Fruit fly (Drosophila melanogaster): Measurements from ENCODE around the gene mrva.

mrva gene

dm6 chr3L:7367798-7368678 is 39.4 kb upstream of the mrva start (continued):
- TF ChIP-seq pdm3 (GFP tag; optimal IDR thresholded peaks at IDR 0.05), result no peak
- TF ChIP-seq CG10631 (GFP tag; optimal IDR thresholded peaks at IDR 0.05), result no peak
- no peak for TF ChIP-seq salr (GFP tag; optimal IDR thresholded peaks at IDR 0.05)
- TF ChIP-seq CG32006 (GFP tag; optimal IDR thresholded peaks at IDR 0.05), result peak; percentile 21
- TF ChIP-seq CG6792 (GFP tag; optimal IDR thresholded peaks at IDR 0.05), result no peak
- TF ChIP-seq Eip93F (GFP tag; optimal IDR thresholded peaks at IDR 0.05), result peak; percentile 73
- no peak for TF ChIP-seq Hr38 (GFP tag; optimal IDR thresholded peaks at IDR 0.05)
- TF ChIP-seq CG1621 (tag; optimal IDR thresholded peaks at IDR 0.05), result no peak
- TF ChIP-seq CG3919 (GFP tag; optimal IDR thresholded peaks at IDR 0.05), result peak; percentile 8
- TF ChIP-seq Gug (GFP tag; IDR thresholded peaks at IDR 0.05), result no peak
- TF ChIP-seq dsx (GFP tag; optimal IDR thresholded peaks at IDR 0.05; ENCODE audit: poor library complexity, severe bottlenecking), result no peak
- no peak for TF ChIP-seq Smox (GFP tag; optimal IDR thresholded peaks at IDR 0.05)
- no peak for TF ChIP-seq cyc (GFP tag; optimal IDR thresholded peaks at IDR 0.05)
- TF ChIP-seq CG7368 (GFP tag; optimal IDR thresholded peaks at IDR 0.05), result no peak
- TF ChIP-seq CG11902 (GFP tag; optimal IDR thresholded peaks at IDR 0.05), result no peak
- TF ChIP-seq eg (GFP tag; IDR thresholded peaks at IDR 0.05), result no peak
- peak; percentile 25 for TF ChIP-seq lz (GFP tag; optimal IDR thresholded peaks at IDR 0.05)
- TF ChIP-seq CG6854 (GFP tag; optimal IDR thresholded peaks at IDR 0.05), result no peak
- TF ChIP-seq Blimp-1 (GFP tag; optimal IDR thresholded peaks at IDR 0.05), result peak; percentile 5
- TF ChIP-seq CG11294 (GFP tag; IDR thresholded peaks at IDR 0.05), result no peak
- TF ChIP-seq Hr4 (GFP tag; optimal IDR thresholded peaks at IDR 0.05), result peak; percentile 17
- no peak for TF ChIP-seq spab (GFP tag; optimal IDR thresholded peaks at IDR 0.05)
- peak; percentile 41 for TF ChIP-seq CG15336 (GFP tag; IDR thresholded peaks at IDR 0.05)
- TF ChIP-seq svp (GFP tag), result peak; percentile 48
- no peak for TF ChIP-seq fd59A (GFP tag; optimal IDR thresholded peaks at IDR 0.05)
- no peak for TF ChIP-seq Ets21C (GFP tag; optimal IDR thresholded peaks at IDR 0.05)
- TF ChIP-seq esn (GFP tag; optimal IDR thresholded peaks at IDR 0.05), result peak; percentile 34
- TF ChIP-seq CG6276 (GFP tag; optimal IDR thresholded peaks at IDR 0.05), result no peak
- TF ChIP-seq CG9139 (GFP tag; optimal IDR thresholded peaks at IDR 0.05), result no peak
- peak; percentile 17 for TF ChIP-seq Hr39 (GFP tag; optimal IDR thresholded peaks at IDR 0.05)

dm6 chr3L:7364717-7365278 is 36.2 kb upstream of the mrva start:
- TF ChIP-seq fkh (GFP tag; optimal IDR thresholded peaks at IDR 0.05), result peak; percentile 57
- TF ChIP-seq CG4318 (GFP tag; optimal IDR thresholded peaks at IDR 0.05), result no peak

dm6 chr3L:7361095-7361522 is 32.5 kb upstream of the mrva start:
- peak; percentile 68 for TF ChIP-seq CG15336 (GFP tag; IDR thresholded peaks at IDR 0.05)
- TF ChIP-seq CG7368 (GFP tag; optimal IDR thresholded peaks at IDR 0.05), result peak; percentile 53
- peak; percentile 62 for TF ChIP-seq CG6276 (GFP tag; optimal IDR thresholded peaks at IDR 0.05)
- TF ChIP-seq CG6808 (GFP tag; optimal IDR thresholded peaks at IDR 0.05), result peak; percentile 82
- peak; percentile 60 for TF ChIP-seq Eip78C (GFP tag)
- peak; percentile 18 for TF ChIP-seq CG32006 (GFP tag; optimal IDR thresholded peaks at IDR 0.05)
- peak; percentile 28 for TF ChIP-seq spab (GFP tag; optimal IDR thresholded peaks at IDR 0.05)
- TF ChIP-seq CG9139 (GFP tag; optimal IDR thresholded peaks at IDR 0.05), result peak; percentile 51
- TF ChIP-seq dsx (GFP tag; optimal IDR thresholded peaks at IDR 0.05; ENCODE audit: poor library complexity, severe bottlenecking), result no peak
- TF ChIP-seq CG16779 (tag; optimal IDR thresholded peaks at IDR 0.05), result peak; percentile 52
- no peak for TF ChIP-seq CG4318 (GFP tag; optimal IDR thresholded peaks at IDR 0.05)
- peak; percentile 0 for TF ChIP-seq dac (GFP tag; optimal IDR thresholded peaks at IDR 0.05)
- TF ChIP-seq lz (GFP tag; optimal IDR thresholded peaks at IDR 0.05), result no peak
- no peak for TF ChIP-seq Hr38 (GFP tag; optimal IDR thresholded peaks at IDR 0.05)
- peak; percentile 39 for TF ChIP-seq CG6854 (GFP tag; optimal IDR thresholded peaks at IDR 0.05)
- peak; percentile 20 for TF ChIP-seq CG8319 (GFP tag; optimal IDR thresholded peaks at IDR 0.05)
- TF ChIP-seq Hr4 (GFP tag; optimal IDR thresholded peaks at IDR 0.05), result peak; percentile 50
- TF ChIP-seq Eip93F (GFP tag; optimal IDR thresholded peaks at IDR 0.05), result no peak
- TF ChIP-seq achi (GFP tag; optimal IDR thresholded peaks at IDR 0.05), result peak; percentile 5
- TF ChIP-seq eg (GFP tag; IDR thresholded peaks at IDR 0.05), result peak; percentile 74; the same call in 2 of the 3 replicates
- TF ChIP-seq topi (GFP tag; optimal IDR thresholded peaks at IDR 0.05), result peak; percentile 23
- peak; percentile 5 for TF ChIP-seq CG34406 (GFP tag; optimal IDR thresholded peaks at IDR 0.05)
- TF ChIP-seq Met (GFP tag; optimal IDR thresholded peaks at IDR 0.05), result no peak
- TF ChIP-seq svp (GFP tag), result peak; percentile 95
- peak; percentile 19 for TF ChIP-seq Lpt (GFP tag; optimal IDR thresholded peaks at IDR 0.05)
- peak; percentile 21 for TF ChIP-seq CG10669 (GFP tag; optimal IDR thresholded peaks at IDR 0.05)
- TF ChIP-seq CG11294 (GFP tag; IDR thresholded peaks at IDR 0.05), result no peak
- TF ChIP-seq ss (GFP tag; optimal IDR thresholded peaks at IDR 0.05), result peak; percentile 23 to 47

All from whole organism, prepupa.